Worm (Caenorhabditis elegans) whole organism, early embryonic: ENCODE data around the gene C14B1.12.

ENCODE experiments used
- B0310.2 ChIP-seq: sonication (generic microtip); optimal IDR thresholded peaks from 2 replicates; lab custom pipeline; 2016; ENCODE audit warnings: mild to moderate bottlenecking, missing genetic modification characterization, missing compliant biosample characterization
- F13C5.2 ChIP-seq: sonication (generic microtip); optimal IDR thresholded peaks from 2 replicates; lab custom pipeline; 2017; ENCODE audit warnings: mild to moderate bottlenecking, missing genetic modification characterization, inconsistent platforms, missing compliant biosample characterization
- aly-1 ChIP-seq: sonication (generic microtip); optimal IDR thresholded peaks from 2 replicates; lab custom pipeline; 2016; ENCODE audit warnings: missing genetic modification characterization, missing compliant biosample characterization
- ama-1 ChIP-seq: fragments of 150-350 bp; optimal IDR thresholded peaks from 2 replicates; lab custom pipeline; 2014
- ceh-13 ChIP-seq: fragments of 200-800 bp; sonication (Bioruptor generic); optimal IDR thresholded peaks from 2 replicates; lab custom pipeline; 2018; ENCODE audit warnings: mild to moderate bottlenecking, missing genetic modification characterization, missing compliant biosample characterization
- ceh-36 ChIP-seq: sonication (generic microtip); optimal IDR thresholded peaks from 2 replicates; lab custom pipeline; 2016; ENCODE audit warnings: missing genetic modification characterization, inconsistent platforms, missing compliant biosample characterization
- ets-7 ChIP-seq: sonication (generic microtip); optimal IDR thresholded peaks from 2 replicates; lab custom pipeline; 2016; ENCODE audit warnings: missing genotype, missing genetic modification characterization, missing compliant biosample characterization
- flt-1 ChIP-seq: fragments of 200-800 bp; sonication (Bioruptor generic); IDR thresholded peaks from 2 replicates; pipeline ENCODE4 v1.3.6; 2022; ENCODE audit warnings: missing genetic modification characterization, missing compliant biosample characterization
- hmbx-1 ChIP-seq: sonication (generic microtip); optimal IDR thresholded peaks from 2 replicates; lab custom pipeline; 2016; ENCODE audit warnings: mild to moderate bottlenecking, missing genetic modification characterization, missing compliant biosample characterization
- hmg-4 ChIP-seq: fragments of 200-800 bp; sonication (Bioruptor generic); optimal IDR thresholded peaks from 2 replicates; lab custom pipeline; 2018; ENCODE audit warnings: mild to moderate bottlenecking, missing genetic modification characterization, missing compliant biosample characterization
- hnd-1 ChIP-seq: sonication (generic microtip); optimal IDR thresholded peaks from 2 replicates; lab custom pipeline; 2016; ENCODE audit warnings: missing genetic modification characterization, missing compliant biosample characterization
- pes-1 ChIP-seq: fragments of 200-800 bp; sonication (Bioruptor generic); IDR thresholded peaks from 2 replicates; pipeline ENCODE4 v1.3.6; 2022; ENCODE audit warnings: missing genetic modification reagents, missing genetic modification characterization, missing compliant biosample characterization
- scrt-1 ChIP-seq: fragments of 200-800 bp; sonication (Bioruptor generic); IDR thresholded peaks from 2 replicates; pipeline ENCODE4 v1.3.6; 2022; ENCODE audit warnings: missing genetic modification characterization, missing compliant biosample characterization
- sea-1 ChIP-seq: fragments of 200-800 bp; sonication (Bioruptor generic); conservative IDR thresholded peaks from 2 replicates; pipeline ENCODE4 v1.3.6; 2022; ENCODE audit warnings: missing genetic modification characterization, missing compliant biosample characterization
- tbx-11 ChIP-seq: fragments of 200-800 bp; sonication (Bioruptor generic); IDR thresholded peaks from 2 replicates; pipeline ENCODE4 v1.3.6; 2022; ENCODE audit warnings: missing genetic modification characterization, missing compliant biosample characterization
- tbx-37 ChIP-seq: fragments of 200-800 bp; sonication (Bioruptor generic); conservative IDR thresholded peaks from 2 replicates; pipeline ENCODE4 v1.3.6; 2022; ENCODE audit warnings: missing genetic modification reagents, missing genetic modification characterization, missing compliant biosample characterization
- tra-4 ChIP-seq: sonication (generic microtip); optimal IDR thresholded peaks from 2 replicates; lab custom pipeline; 2017; ENCODE audit warnings: missing genetic modification characterization, missing compliant biosample characterization

C14B1.12 gene

ce11 chrIII:3724880-3725279 lies at the start of gene C14B1.12:
C14B1.12 (minus strand) TSS chrIII:3724980.
- TF ChIP-seq B0310.2 (no peak), tbx-11 (GFP tag; lab: Robert Waterston, UW) (no peak), ama-1 (no peak), ets-7 (tag; lab: Kevin White, UChicago) (no peak), sea-1 (no peak), tra-4 (no peak), ceh-13 (GFP tag; lab: Kevin White, UChicago) (no peak)

- no peak for TF ChIP-seq F13C5.2 (tag; lab: Kevin White, UChicago)
- TF ChIP-seq aly-1 (tag; lab: Kevin White, UChicago), result no peak
- TF ChIP-seq sea-1, result no peak
- no peak for TF ChIP-seq scrt-1 (GFP tag; lab: Robert Waterston, UW)
- TF ChIP-seq tra-4, result no peak
- no peak for TF ChIP-seq ama-1
- no peak for TF ChIP-seq flt-1
- no peak for TF ChIP-seq hmbx-1 (tag; lab: Kevin White, UChicago)
- no peak for TF ChIP-seq pes-1 (GFP tag; lab: Robert Waterston, UW)
- TF ChIP-seq tbx-37 (GFP tag; lab: Robert Waterston, UW), result no peak
- no peak for TF ChIP-seq B0310.2
- no peak for TF ChIP-seq hnd-1 (tag; lab: Kevin White, UChicago)
- TF ChIP-seq tbx-11 (GFP tag; lab: Robert Waterston, UW), result no peak
- TF ChIP-seq ets-7 (tag; lab: Kevin White, UChicago), result no peak
- TF ChIP-seq ceh-13 (GFP tag; lab: Kevin White, UChicago), result no peak
- no peak for TF ChIP-seq ceh-36
These were observed 49.8 kb upstream of the C14B1.12 start for ce11 chrIII:3774550-3774949.

- TF ChIP-seq hmg-4 (GFP tag; lab: Kevin White, UChicago) (no peak), ama-1 (no peak), tbx-37 (GFP tag; lab: Robert Waterston, UW) (no peak), ceh-13 (GFP tag; lab: Kevin White, UChicago) (no peak), ceh-36 (no peak), tra-4 (no peak), F13C5.2 (tag; lab: Kevin White, UChicago) (no peak), aly-1 (tag; lab: Kevin White, UChicago) (no peak), flt-1 (no peak), ets-7 (tag; lab: Kevin White, UChicago) (no peak), hmbx-1 (tag; lab: Kevin White, UChicago) (no peak), sea-1 (no peak), hnd-1 (tag; lab: Kevin White, UChicago) (no peak), scrt-1 (GFP tag; lab: Robert Waterston, UW) (no peak), B0310.2 (no peak), pes-1 (GFP tag; lab: Robert Waterston, UW) (no peak)
These were observed 48.4 kb upstream of the C14B1.12 start, which contains the start of gene lec-4 for ce11 chrIII:3773173-3773572. lec-4 (minus strand) TSS chrIII:3773326.

- TF ChIP-seq sea-1 (peak; percentile 83), tbx-11 (GFP tag; lab: Robert Waterston, UW) (peak; percentile 87), tbx-37 (GFP tag; lab: Robert Waterston, UW) (peak; percentile 78), pes-1 (GFP tag; lab: Robert Waterston, UW) (peak; percentile 33; the same call in 1 of the 2 replicates)
These were observed 45.6 kb upstream of the C14B1.12 start for ce11 chrIII:3770370-3770769.

- TF ChIP-seq hnd-1 (tag; lab: Kevin White, UChicago) (no peak), F13C5.2 (tag; lab: Kevin White, UChicago) (no peak), aly-1 (tag; lab: Kevin White, UChicago) (no peak), flt-1 (no peak), ama-1 (no peak), ceh-13 (GFP tag; lab: Kevin White, UChicago) (no peak), ceh-36 (no peak), hmbx-1 (tag; lab: Kevin White, UChicago) (no peak), ets-7 (tag; lab: Kevin White, UChicago) (no peak), hmg-4 (GFP tag; lab: Kevin White, UChicago) (no peak), sea-1 (no peak), B0310.2 (no peak), tbx-37 (GFP tag; lab: Robert Waterston, UW) (no peak), pes-1 (GFP tag; lab: Robert Waterston, UW) (no peak), scrt-1 (GFP tag; lab: Robert Waterston, UW) (no peak), tra-4 (no peak), tbx-11 (GFP tag; lab: Robert Waterston, UW) (no peak)
These were observed 43.4 kb upstream of the C14B1.12 start, which contains the start of gene gmeb-3 for ce11 chrIII:3768200-3768599. gmeb-3 (plus strand) TSS chrIII:3768500.

- TF ChIP-seq scrt-1 (GFP tag; lab: Robert Waterston, UW) (no peak), tra-4 (no peak), hnd-1 (tag; lab: Kevin White, UChicago) (no peak), tbx-11 (GFP tag; lab: Robert Waterston, UW) (no peak), aly-1 (tag; lab: Kevin White, UChicago) (no peak), flt-1 (no peak), ceh-13 (GFP tag; lab: Kevin White, UChicago) (no peak), pes-1 (GFP tag; lab: Robert Waterston, UW) (no peak), ets-7 (tag; lab: Kevin White, UChicago) (no peak), hmg-4 (GFP tag; lab: Kevin White, UChicago) (no peak), ceh-36 (no peak), B0310.2 (no peak), ama-1 (no peak), hmbx-1 (tag; lab: Kevin White, UChicago) (no peak), F13C5.2 (tag; lab: Kevin White, UChicago) (no peak), tbx-37 (GFP tag; lab: Robert Waterston, UW) (no peak), sea-1 (no peak)
These were observed 40.7 kb upstream of the C14B1.12 start, which contains the start of gene C44F1.1 for ce11 chrIII:3765460-3765859. C44F1.1 (minus strand) TSS chrIII:3765560.

ce11 chrIII:3764584-3764983 lies 39.8 kb upstream of the C14B1.12 start:
- no peak for TF ChIP-seq ama-1
- TF ChIP-seq ets-7 (tag; lab: Kevin White, UChicago), result no peak
- TF ChIP-seq pes-1 (GFP tag; lab: Robert Waterston, UW), result no peak
- TF ChIP-seq tbx-37 (GFP tag; lab: Robert Waterston, UW), result no peak
